Fruit fly (Drosophila melanogaster) whole organism, embryonic: Measurements from ENCODE around the gene TotA.

Source experiments
- CG11504 ChIP-seq: fragments of 200-800 bp; sonication (Bioruptor generic); optimal IDR thresholded peaks from 3 replicates; lab custom pipeline; 2019; ENCODE audit warnings: missing biosample characterization, mild to moderate bottlenecking, missing genetic modification characterization, moderate library complexity
- CG12071 ChIP-seq: fragments of 200-800 bp; sonication (Bioruptor generic); optimal IDR thresholded peaks from 3 replicates; lab custom pipeline; 2018; ENCODE audit warnings: missing biosample characterization, mild to moderate bottlenecking, missing genetic modification characterization
- CG13296 ChIP-seq: fragments of 200-800 bp; sonication (Bioruptor generic); optimal IDR thresholded peaks from 3 replicates; lab custom pipeline; 2018; ENCODE audit warnings: missing biosample characterization, mild to moderate bottlenecking, missing genetic modification characterization
- CG14860 ChIP-seq: fragments of 200-800 bp; sonication (Bioruptor generic); IDR thresholded peaks from 3 replicates; pipeline ENCODE4 v1.3.6; 2022; ENCODE audit warnings: missing biosample characterization, missing genetic modification characterization; ENCODE audit not compliant: partially characterized antibody
- CG15011 ChIP-seq: fragments of 200-800 bp; sonication (Bioruptor generic); optimal IDR thresholded peaks from 3 replicates; lab custom pipeline; 2018; ENCODE audit warnings: missing biosample characterization, mild to moderate bottlenecking, missing genetic modification characterization
- CG1832 ChIP-seq: fragments of 200-800 bp; sonication (Bioruptor generic); optimal IDR thresholded peaks from 2 replicates; lab custom pipeline; 2017; ENCODE audit warnings: missing biosample characterization, mild to moderate bottlenecking, missing genetic modification characterization, inconsistent platforms
- CG2199 ChIP-seq: fragments of 200-800 bp; sonication (Bioruptor generic); IDR thresholded peaks from 3 replicates; pipeline ENCODE4 v1.3.6; 2022; ENCODE audit warnings: missing biosample characterization, missing genetic modification characterization
- CG34422 ChIP-seq: fragments of 200-800 bp; sonication (Bioruptor generic); IDR thresholded peaks from 3 replicates; pipeline ENCODE4 v1.3.6; 2022; ENCODE audit warnings: missing biosample characterization, missing genetic modification characterization
- CG3726 ChIP-seq: fragments of 200-800 bp; sonication (Bioruptor generic); IDR thresholded peaks from 3 replicates; pipeline ENCODE4, ENCODE4 v1.3.6; 2022; ENCODE audit warnings: missing biosample characterization, missing genetic modification characterization
- CG4730 ChIP-seq: fragments of 200-800 bp; sonication (Bioruptor generic); IDR thresholded peaks from 2 replicates; pipeline ENCODE4 v1.3.6; 2022; ENCODE audit warnings: missing biosample characterization, missing genetic modification characterization
- CG7963 ChIP-seq: fragments of 200-800 bp; sonication (Bioruptor generic); IDR thresholded peaks from 3 replicates; pipeline ENCODE4 v1.3.6; 2022; ENCODE audit warnings: missing biosample characterization, missing genetic modification characterization; ENCODE audit not compliant: partially characterized antibody
- CG9609 ChIP-seq: fragments of 200-800 bp; sonication (Bioruptor generic); optimal IDR thresholded peaks from 3 replicates; lab custom pipeline; 2016; ENCODE audit warnings: missing biosample characterization, missing genetic modification characterization
- CTCF ChIP-seq: fragments of 200-800 bp; sonication (Bioruptor generic); optimal IDR thresholded peaks from 2 replicates; lab custom pipeline; 2017; ENCODE audit warnings: missing biosample characterization, mild to moderate bottlenecking, missing genetic modification characterization, moderate library complexity
- D ChIP-seq, 2 experiments: fragments of 200-800 bp in 1 of 2; fragments of >200 bp in 1 of 2; sonication (Bioruptor generic) in 1 of 2; optimal IDR thresholded peaks; 2 replicates in 1 of 2; 3 replicates in 1 of 2; lab custom pipeline; 2017; ENCODE audit warnings: mild to moderate bottlenecking in 1 of 2, missing biosample characterization in 1 of 2, missing genetic modification characterization in 1 of 2, missing genetic modification reagents in 1 of 2
- Eip74EF ChIP-seq, 2 experiments: fragments of 200-800 bp in 1 of 2; fragments of >200 bp in 1 of 2; sonication (Bioruptor generic) in 1 of 2; optimal IDR thresholded peaks; 2 replicates each; lab custom pipeline; 2017 to 2019; ENCODE audit warnings: missing biosample characterization in 2 of 2, missing genetic modification characterization in 2 of 2, mild to moderate bottlenecking in 1 of 2, moderate library complexity in 1 of 2
- Elba2 ChIP-seq: fragments of 200-800 bp; sonication (Bioruptor generic); optimal IDR thresholded peaks from 3 replicates; lab custom pipeline; 2016; ENCODE audit warnings: missing biosample characterization, missing genetic modification characterization
- Hmx ChIP-seq: fragments of 200-800 bp; sonication (Bioruptor generic); optimal IDR thresholded peaks from 2 replicates; lab custom pipeline; 2016; ENCODE audit warnings: missing biosample characterization, missing genetic modification characterization
- Opbp ChIP-seq: fragments of 200-800 bp; sonication (Bioruptor generic); IDR thresholded peaks from 3 replicates; pipeline ENCODE4 v1.3.6; 2022; ENCODE audit warnings: missing biosample characterization, missing genetic modification characterization; ENCODE audit not compliant: partially characterized antibody
- Stat92E ChIP-seq, 3 experiments: fragments of >200 bp in 2 of 3; fragments of 200-800 bp in 1 of 3; sonication (Bioruptor generic) in 1 of 3; optimal IDR thresholded peaks; 2 replicates each; lab custom pipeline; 2017 to 2019; ENCODE audit warnings: missing biosample characterization in 3 of 3, missing genetic modification characterization in 3 of 3, mild to moderate bottlenecking in 1 of 3, moderate library complexity in 1 of 3
- Xbp1 ChIP-seq: fragments of 200-800 bp; sonication (Bioruptor generic); optimal IDR thresholded peaks from 3 replicates; lab custom pipeline; 2016; ENCODE audit warnings: missing biosample characterization, mild to moderate bottlenecking, missing genetic modification characterization
- amos ChIP-seq: fragments of 200-800 bp; sonication (Bioruptor generic); IDR thresholded peaks from 2 replicates; pipeline ENCODE4 v1.3.6; 2022; ENCODE audit warnings: missing biosample characterization, missing genetic modification characterization; ENCODE audit not compliant: partially characterized antibody
- ato ChIP-seq: fragments of 200-800 bp; sonication (Bioruptor generic); IDR thresholded peaks from 2 replicates; pipeline ENCODE4 v1.3.6; 2022; ENCODE audit warnings: missing biosample characterization, missing genetic modification characterization; ENCODE audit not compliant: partially characterized antibody
- bab2 ChIP-seq: fragments of 200-800 bp; sonication (Bioruptor generic); optimal IDR thresholded peaks from 2 replicates; lab custom pipeline; 2016; ENCODE audit warnings: missing biosample characterization, missing genetic modification characterization
- bigmax ChIP-seq: fragments of 200-800 bp; sonication (Bioruptor generic); optimal IDR thresholded peaks from 2 replicates; lab custom pipeline; 2018; ENCODE audit warnings: missing biosample characterization, mild to moderate bottlenecking, missing genetic modification characterization
- chinmo ChIP-seq: fragments of 200-800 bp; sonication (Bioruptor generic); IDR thresholded peaks from 4 replicates; pipeline ENCODE4 v1.3.6; 2022; ENCODE audit warnings: missing biosample characterization, missing genetic modification characterization; ENCODE audit not compliant: partially characterized antibody
- crc ChIP-seq: fragments of 200-800 bp; sonication (Bioruptor generic); optimal IDR thresholded peaks from 2 replicates; lab custom pipeline; 2016; ENCODE audit warnings: missing biosample characterization, missing genetic modification characterization
- dysf ChIP-seq: fragments of 200-800 bp; sonication (Bioruptor generic); IDR thresholded peaks from 3 replicates; pipeline ENCODE4 v1.3.6; 2022; ENCODE audit warnings: missing biosample characterization, missing genetic modification characterization
- emc ChIP-seq: fragments of 200-800 bp; sonication (Bioruptor generic); optimal IDR thresholded peaks from 2 replicates; lab custom pipeline; 2016; ENCODE audit warnings: missing biosample characterization, missing genetic modification characterization
- ewg ChIP-seq: fragments of 200-800 bp; sonication (Bioruptor generic); optimal IDR thresholded peaks from 3 replicates; lab custom pipeline; 2017; ENCODE audit warnings: mild to moderate bottlenecking, missing biosample characterization, missing genetic modification reagents, missing genetic modification characterization
- ftz-f1 ChIP-seq: fragments of 200-800 bp; sonication (Bioruptor generic); optimal IDR thresholded peaks from 2 replicates; lab custom pipeline; 2016; ENCODE audit warnings: missing biosample characterization, missing genetic modification characterization
- hb ChIP-seq: fragments of 200-800 bp; sonication (Bioruptor generic); IDR thresholded peaks from 3 replicates; pipeline ENCODE4 v1.3.6; 2022; ENCODE audit warnings: missing biosample characterization, missing genetic modification characterization; ENCODE audit not compliant: partially characterized antibody
- insv ChIP-seq, 2 experiments: fragments of 200-800 bp; sonication (Bioruptor generic); optimal IDR thresholded peaks; 3 replicates each; lab custom pipeline; 2016 to 2018; ENCODE audit warnings: missing biosample characterization in 2 of 2, missing genetic modification characterization in 2 of 2
- knrl ChIP-seq: fragments of 200-800 bp; sonication (Bioruptor generic); IDR thresholded peaks from 3 replicates; pipeline ENCODE4 v1.3.6; 2022; ENCODE audit warnings: missing biosample characterization, missing genetic modification characterization; ENCODE audit not compliant: partially characterized antibody
- nerfin-2 ChIP-seq: fragments of 200-800 bp; sonication (Bioruptor generic); IDR thresholded peaks from 2 replicates; pipeline ENCODE4 v1.3.6; 2022; ENCODE audit warnings: missing biosample characterization, missing genetic modification characterization; ENCODE audit not compliant: partially characterized antibody
- pho ChIP-seq: fragments of 200-800 bp; sonication (Bioruptor generic); optimal IDR thresholded peaks from 2 replicates; lab custom pipeline; 2016; ENCODE audit warnings: missing biosample characterization, missing genetic modification characterization
- phol ChIP-seq: fragments of 200-800 bp; sonication (Bioruptor generic); optimal IDR thresholded peaks from 3 replicates; lab custom pipeline; 2018; ENCODE audit warnings: missing biosample characterization, mild to moderate bottlenecking, missing genetic modification characterization, moderate library complexity
- rib ChIP-seq: fragments of 200-800 bp; sonication (Bioruptor generic); IDR thresholded peaks from 2 replicates; pipeline ENCODE4 v1.3.6; 2022; ENCODE audit warnings: missing biosample characterization, missing genetic modification characterization
- sens ChIP-seq: fragments of 200-800 bp; sonication (Bioruptor generic); peaks from one replicate; lab custom pipeline; 2016; ENCODE audit warnings: missing biosample characterization, missing genetic modification characterization
- slbo ChIP-seq: fragments of 200-800 bp; sonication (Bioruptor generic); IDR thresholded peaks from 2 replicates; pipeline ENCODE4 v1.3.6; 2022; ENCODE audit warnings: missing biosample characterization, missing genetic modification characterization
- sna ChIP-seq: fragments of 200-800 bp; sonication (Bioruptor generic); IDR thresholded peaks from 2 replicates; pipeline ENCODE4 v1.3.6; 2022; ENCODE audit warnings: missing biosample characterization, missing genetic modification characterization; ENCODE audit not compliant: partially characterized antibody
- sob ChIP-seq: fragments of 200-800 bp; sonication (Bioruptor generic); IDR thresholded peaks from 2 replicates; pipeline ENCODE4 v1.3.6; 2022; ENCODE audit warnings: missing biosample characterization, missing genetic modification characterization
- sr ChIP-seq: fragments of 200-800 bp; sonication (Bioruptor generic); IDR thresholded peaks from 3 replicates; pipeline ENCODE4 v1.3.6; 2022; ENCODE audit warnings: missing biosample characterization, missing genetic modification characterization
- trem ChIP-seq: fragments of 200-800 bp; optimal IDR thresholded peaks from 3 replicates; lab custom pipeline; 2019; ENCODE audit warnings: missing biosample characterization, mild to moderate bottlenecking, missing genetic modification characterization, moderate library complexity
- unc-4 ChIP-seq: fragments of 200-800 bp; sonication (Bioruptor generic); IDR thresholded peaks from 2 replicates; pipeline ENCODE4 v1.3.6; 2022; ENCODE audit warnings: missing biosample characterization, missing genetic modification characterization; ENCODE audit not compliant: partially characterized antibody
- vnd ChIP-seq: fragments of 200-800 bp; sonication (Bioruptor generic); IDR thresholded peaks from 3 replicates; pipeline ENCODE4 v1.3.6; 2022; ENCODE audit warnings: missing biosample characterization, missing genetic modification characterization; ENCODE audit not compliant: partially characterized antibody
- zen2 ChIP-seq: fragments of 200-800 bp; sonication (Bioruptor generic); IDR thresholded peaks from 3 replicates; pipeline ENCODE4 v1.3.6; 2022; ENCODE audit warnings: missing biosample characterization, missing genetic modification characterization; ENCODE audit not compliant: partially characterized antibody

Gene TotA

DNA sequence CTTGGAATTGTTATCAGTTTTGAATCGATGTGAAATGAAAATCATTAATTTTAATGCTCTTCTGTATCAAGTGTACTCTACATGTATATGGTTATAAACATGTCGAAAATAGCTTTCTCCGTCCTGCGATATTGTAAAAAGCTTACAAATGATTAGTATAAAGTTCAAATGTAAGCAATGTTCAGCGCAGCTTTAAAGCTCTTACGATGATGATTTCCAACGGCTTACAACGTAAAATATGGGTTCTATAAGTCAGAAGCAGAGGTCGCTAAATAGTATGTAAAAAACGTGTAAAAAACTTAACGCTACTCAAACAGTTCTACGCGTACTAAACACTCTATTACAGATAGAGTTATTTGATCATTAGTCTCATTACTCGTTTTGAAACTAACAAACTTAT is 37.8 kb downstream of the TotA start (continued):
- peak; percentile 30 for TF ChIP-seq pho (GFP tag; lab: Kevin White, UChicago)
- TF ChIP-seq CG2199: peak; percentile 87
- TF ChIP-seq slbo (GFP tag; lab: Robert Waterston, UW): peak; percentile 35; the same call in 1 of the 2 replicates
- peak; percentile 94 for TF ChIP-seq CTCF (GFP tag; lab: Kevin White, UChicago)
- peak; percentile 73 for TF ChIP-seq knrl (GFP tag; lab: Robert Waterston, UW)
- no peak for TF ChIP-seq D (optimal IDR thresholded peaks at IDR 0.05; lab: Kevin White, UChicago)
- TF ChIP-seq D (GFP tag; optimal IDR thresholded peaks at IDR 0.05; lab: Kevin White, UChicago): no peak

DNA sequence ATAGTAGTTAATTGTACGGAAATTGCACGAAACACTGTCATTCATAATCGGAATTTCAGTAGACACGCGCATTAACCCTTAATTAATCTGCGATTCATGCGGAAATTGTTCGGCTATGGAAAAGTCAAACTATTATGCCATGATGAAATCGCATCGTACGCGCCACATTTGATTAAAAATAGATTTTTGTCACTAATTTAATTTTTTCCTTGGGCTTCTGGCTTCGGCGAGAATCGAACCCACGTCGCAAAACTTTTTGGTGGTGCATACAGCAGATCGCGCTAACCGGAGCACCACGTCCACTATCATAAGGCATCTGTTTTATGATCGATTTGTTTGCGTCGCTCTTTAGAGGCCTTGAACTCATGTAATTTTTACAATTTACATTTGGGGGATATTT is 41.9 kb downstream of the TotA start:
- TF ChIP-seq CG13296 (GFP tag; lab: Kevin White, UChicago): no peak
- TF ChIP-seq CG14860 (GFP tag; lab: Robert Waterston, UW): peak; percentile 76
- TF ChIP-seq CG4730 (GFP tag; lab: Robert Waterston, UW): no peak
- peak; percentile 19; the same call in 1 of the 2 replicates for TF ChIP-seq unc-4
- TF ChIP-seq CG9609: no peak
- TF ChIP-seq Eip74EF (GFP tag; optimal IDR thresholded peaks at IDR 0.05; lab: Kevin White, UChicago): peak in 1 of 2 experiments; percentile 35
- TF ChIP-seq CG11504 (tag; lab: Kevin White, UChicago): no peak
- TF ChIP-seq amos: peak; percentile 70
- no peak for TF ChIP-seq sr (GFP tag; lab: Robert Waterston, UW)
- TF ChIP-seq hb: 0 out of 3 replicates have a peak, but pooled peaks have one; percentile 46
- TF ChIP-seq Stat92E (GFP tag; optimal IDR thresholded peaks at IDR 0.05; lab: Kevin White, UChicago): no peak
- peak; percentile 98 for TF ChIP-seq CG2199
- no peak for TF ChIP-seq CG3726 (GFP tag; lab: Robert Waterston, UW)
- TF ChIP-seq trem (tag; lab: Kevin White, UChicago): no peak
- TF ChIP-seq dysf (GFP tag; lab: Robert Waterston, UW): no peak
- TF ChIP-seq ato (GFP tag; lab: Robert Waterston, UW): peak; percentile 44; the same call in 1 of the 2 replicates
- TF ChIP-seq Xbp1 (GFP tag; lab: Kevin White, UChicago): no peak
- TF ChIP-seq phol: no peak
- peak; percentile 75 for TF ChIP-seq CG7963 (GFP tag; lab: Robert Waterston, UW)
- TF ChIP-seq emc (GFP tag; lab: Kevin White, UChicago): no peak
- peak; percentile 87 for TF ChIP-seq Opbp (GFP tag; lab: Robert Waterston, UW)
- no peak for TF ChIP-seq CG15011 (GFP tag; lab: Kevin White, UChicago)
- no peak for TF ChIP-seq ewg (GFP tag; lab: Kevin White, UChicago)
- TF ChIP-seq insv (GFP tag; optimal IDR thresholded peaks at IDR 0.05; lab: Kevin White, UChicago): no peak
- TF ChIP-seq chinmo (GFP tag; lab: Robert Waterston, UW): peak; percentile 76; the same call in 2 of the 4 replicates
- peak; percentile 52; the same call in 1 of the 3 replicates for TF ChIP-seq knrl (GFP tag; lab: Robert Waterston, UW)
- no peak for TF ChIP-seq sob
- TF ChIP-seq Elba2 (GFP tag; lab: Kevin White, UChicago): no peak
- peak; percentile 52; the same call in 2 of the 3 replicates for TF ChIP-seq vnd (GFP tag; lab: Robert Waterston, UW)
- TF ChIP-seq sna: 0 out of 2 replicates have a peak, but pooled peaks have one; percentile 39
- TF ChIP-seq Hmx (GFP tag; lab: Kevin White, UChicago): no peak
- no peak for TF ChIP-seq bigmax (GFP tag; lab: Kevin White, UChicago)
- no peak for TF ChIP-seq CG12071 (GFP tag; lab: Kevin White, UChicago)
- peak; percentile 68 for TF ChIP-seq nerfin-2
- no peak for TF ChIP-seq bab2 (GFP tag; lab: Kevin White, UChicago)
- no peak for TF ChIP-seq CG34422 (GFP tag; lab: Robert Waterston, UW)
- TF ChIP-seq ftz-f1 (GFP tag; lab: Kevin White, UChicago): peak; percentile 68
- TF ChIP-seq sens (GFP tag; lab: Kevin White, UChicago): peak; percentile 75
- no peak for TF ChIP-seq rib (GFP tag; lab: Robert Waterston, UW)
- peak; percentile 27; the same call in 1 of the 3 replicates for TF ChIP-seq zen2
- TF ChIP-seq crc: no peak
- TF ChIP-seq CG1832 (GFP tag; lab: Kevin White, UChicago): no peak
